Fruit fly (Drosophila melanogaster) Kc167 (cell line): ENCODE measurements around the gene obst-B.

Experiments used
- Myc ChIP-seq: fragments of >200 bp; optimal IDR thresholded peaks from 2 replicates; lab custom pipeline; 2017; ENCODE audit warnings: missing external identifiers
- Sin3A ChIP-seq: fragments of >200 bp; optimal IDR thresholded peaks from 2 replicates; lab custom pipeline; 2018; ENCODE audit warnings: missing external identifiers
- h ChIP-seq: fragments of >200 bp; optimal IDR thresholded peaks from 3 replicates; lab custom pipeline; 2018; ENCODE audit warnings: missing external identifiers
- insv ChIP-seq: fragments of >200 bp; optimal IDR thresholded peaks from 3 replicates; lab custom pipeline; 2018; ENCODE audit warnings: missing external identifiers
- psq ChIP-seq: fragments of >200 bp; optimal IDR thresholded peaks from 2 replicates; lab custom pipeline; 2017; ENCODE audit warnings: missing external identifiers
- ttk ChIP-seq: sonication (Bioruptor generic); optimal IDR thresholded peaks from 2 replicates; lab custom pipeline; 2017; ENCODE audit warnings: missing external identifiers

Gene obst-B

dm6 chr2L:10057236-10057635, 24.7 kb downstream of the obst-B start:
- TF ChIP-seq psq, result no peak
- TF ChIP-seq insv, result no peak
- no peak for TF ChIP-seq Sin3A (lab: Kevin White, UChicago)
- no peak for TF ChIP-seq h (lab: Kevin White, UChicago)
- TF ChIP-seq ttk (lab: Kevin White, UChicago), result no peak
- TF ChIP-seq Myc (lab: Kevin White, UChicago), result no peak

dm6 chr2L:10060516-10060915, 28.0 kb downstream of the obst-B start, which contains the start of gene Spn31A:
Gene Spn31A (plus strand): TSS chr2L:10060816.
- TF ChIP-seq h (lab: Kevin White, UChicago), result no peak
- TF ChIP-seq Myc (lab: Kevin White, UChicago), result no peak
- TF ChIP-seq insv, result no peak
- no peak for TF ChIP-seq Sin3A (lab: Kevin White, UChicago)
- TF ChIP-seq psq, result no peak
- no peak for TF ChIP-seq ttk (lab: Kevin White, UChicago)

dm6 chr2L:10061276-10061675, 28.8 kb downstream of the obst-B start:
- TF ChIP-seq insv (no peak), h (lab: Kevin White, UChicago) (no peak), ttk (lab: Kevin White, UChicago) (no peak), Myc (lab: Kevin White, UChicago) (no peak), psq (no peak), Sin3A (lab: Kevin White, UChicago) (no peak)

- no peak for TF ChIP-seq h (lab: Kevin White, UChicago)
- TF ChIP-seq ttk (lab: Kevin White, UChicago), result no peak
- TF ChIP-seq insv, result no peak
- TF ChIP-seq Myc (lab: Kevin White, UChicago), result no peak
- TF ChIP-seq psq, result no peak
- TF ChIP-seq Sin3A (lab: Kevin White, UChicago), result no peak
Measured at dm6 chr2L:10064754-10065153, 32.3 kb downstream of the obst-B start.
